Worm (Caenorhabditis elegans) whole organism, L2 larva: ENCODE measurements around the gene R09E10.2.

Experiments
- C34F6.9 ChIP-seq: fragments of 150-350 bp; optimal IDR thresholded peaks from 2 replicates; lab custom pipeline; 2014; ENCODE audit warnings: missing biosample characterization, missing genetic modification characterization
- F13H6.1 ChIP-seq: sonication (generic microtip); optimal IDR thresholded peaks from 2 replicates; lab custom pipeline; 2016; ENCODE audit warnings: missing genetic modification characterization, missing compliant biosample characterization
- Y55F3AM.14 ChIP-seq: fragments of 200-800 bp; sonication (Bioruptor generic); optimal IDR thresholded peaks from 2 replicates; lab custom pipeline; 2018; ENCODE audit warnings: mild to moderate bottlenecking, missing genetic modification characterization, missing compliant biosample characterization
- aly-2 ChIP-seq: fragments of 150-350 bp; optimal IDR thresholded peaks from 2 replicates; lab custom pipeline; 2014; ENCODE audit warnings: missing biosample characterization, missing genetic modification characterization
- ama-1 ChIP-seq: fragments of 150-350 bp; optimal IDR thresholded peaks from 2 replicates; lab custom pipeline; 2018; ENCODE audit warnings: inconsistent platforms
- blmp-1 ChIP-seq: sonication (generic microtip); optimal IDR thresholded peaks from 2 replicates; lab custom pipeline; 2017; ENCODE audit warnings: missing genetic modification characterization, mild to moderate bottlenecking, missing compliant biosample characterization, antibody characterized with exemption, moderate library complexity; ENCODE audit not compliant: insufficient read depth
- ceh-16 ChIP-seq: fragments of 150-350 bp; optimal IDR thresholded peaks from 2 replicates; lab custom pipeline; 2014; ENCODE audit warnings: missing biosample characterization, missing genetic modification characterization
- crh-2 ChIP-seq: sonication (generic microtip); optimal IDR thresholded peaks from 2 replicates; lab custom pipeline; 2017; ENCODE audit warnings: missing biosample characterization, missing genetic modification characterization
- dmd-4 ChIP-seq: sonication (generic microtip); optimal IDR thresholded peaks from 2 replicates; lab custom pipeline; 2017; ENCODE audit warnings: missing biosample characterization, missing genetic modification characterization
- egl-27 ChIP-seq: sonication (generic microtip); optimal IDR thresholded peaks from 3 replicates; lab custom pipeline; 2017; ENCODE audit warnings: missing biosample characterization, missing genetic modification reagents, missing genetic modification characterization
- fos-1 ChIP-seq: fragments of 150-350 bp; optimal IDR thresholded peaks from 2 replicates; lab custom pipeline; 2014; ENCODE audit warnings: missing biosample characterization, missing genetic modification characterization
- gmeb-1 ChIP-seq: fragments of 150-350 bp; optimal IDR thresholded peaks from 2 replicates; lab custom pipeline; 2014; ENCODE audit warnings: missing biosample characterization, missing genetic modification characterization
- lin-11 ChIP-seq: fragments of 150-350 bp; sonication (generic microtip); optimal IDR thresholded peaks from 2 replicates; lab custom pipeline; 2014; ENCODE audit warnings: missing biosample characterization, missing genetic modification characterization, inconsistent platforms, mixed read lengths
- lin-13 ChIP-seq: fragments of 150-350 bp; optimal IDR thresholded peaks from 2 replicates; lab custom pipeline; 2014; ENCODE audit warnings: missing biosample characterization, missing genetic modification reagents, missing genetic modification characterization
- lin-39 ChIP-seq: fragments of 150-350 bp; optimal IDR thresholded peaks from 2 replicates; lab custom pipeline; 2014; ENCODE audit warnings: missing biosample characterization, missing genetic modification reagents, missing genetic modification characterization
- lsy-2 ChIP-seq, 2 experiments: fragments of 150-350 bp in 1 of 2; sonication (generic microtip) in 1 of 2; optimal IDR thresholded peaks; 2 replicates each; lab custom pipeline; 2014 to 2017; ENCODE audit warnings: missing biosample characterization in 2 of 2, missing genetic modification characterization in 2 of 2
- mab-5 ChIP-seq: fragments of 150-350 bp; optimal IDR thresholded peaks from 2 replicates; lab custom pipeline; 2014; ENCODE audit warnings: missing biosample characterization, missing genetic modification characterization
- mbf-1 ChIP-seq: sonication (generic microtip); optimal IDR thresholded peaks from 2 replicates; lab custom pipeline; 2017; ENCODE audit warnings: missing biosample characterization, missing genetic modification characterization
- mdl-1 ChIP-seq, 2 experiments: fragments of 150-350 bp in 1 of 2; sonication (generic microtip) in 1 of 2; optimal IDR thresholded peaks; 2 replicates each; lab custom pipeline; 2017; ENCODE audit warnings: missing biosample characterization in 2 of 2, missing genetic modification characterization in 2 of 2
- nhr-129 ChIP-seq: fragments of 150-350 bp; optimal IDR thresholded peaks from 2 replicates; lab custom pipeline; 2014; ENCODE audit warnings: missing biosample characterization, missing genetic modification characterization
- nhr-21 ChIP-seq: fragments of 150-350 bp; optimal IDR thresholded peaks from 2 replicates; lab custom pipeline; 2014; ENCODE audit warnings: missing biosample characterization, missing genetic modification characterization
- nhr-23 ChIP-seq: fragments of 150-350 bp; optimal IDR thresholded peaks from 2 replicates; lab custom pipeline; 2014; ENCODE audit warnings: missing biosample characterization, missing genetic modification reagents, missing genetic modification characterization
- nhr-237 ChIP-seq: fragments of 150-350 bp; optimal IDR thresholded peaks from 2 replicates; lab custom pipeline; 2014; ENCODE audit warnings: missing biosample characterization, missing genetic modification characterization
- nhr-25 ChIP-seq: fragments of 150-350 bp; sonication (generic microtip); optimal IDR thresholded peaks from 3 replicates; lab custom pipeline; 2014; ENCODE audit warnings: missing biosample characterization, missing genetic modification characterization
- nhr-6 ChIP-seq: fragments of 150-350 bp; optimal IDR thresholded peaks from 2 replicates; lab custom pipeline; 2014; ENCODE audit warnings: missing biosample characterization, missing genetic modification characterization
- peb-1 ChIP-seq: fragments of 150-350 bp; optimal IDR thresholded peaks from 2 replicates; lab custom pipeline; 2014; ENCODE audit warnings: missing biosample characterization, missing genetic modification characterization
- skn-1 ChIP-seq: sonication (generic microtip); optimal IDR thresholded peaks from 2 replicates; lab custom pipeline; 2017; ENCODE audit warnings: missing biosample characterization, missing genetic modification characterization
- sma-3 ChIP-seq: sonication (generic microtip); optimal IDR thresholded peaks from 2 replicates; lab custom pipeline; 2016; ENCODE audit warnings: missing genetic modification reagents, missing genetic modification characterization, missing compliant biosample characterization
- sma-9 ChIP-seq, 2 experiments: fragments of 150-350 bp in 1 of 2; sonication (generic microtip) in 1 of 2; optimal IDR thresholded peaks; 2 replicates each; lab custom pipeline; 2014 to 2016; ENCODE audit warnings: missing genetic modification characterization in 2 of 2, mild to moderate bottlenecking in 1 of 2, missing biosample characterization in 1 of 2, missing compliant biosample characterization in 1 of 2, missing genetic modification reagents in 1 of 2, moderate library complexity in 1 of 2
- snpc-4 ChIP-seq: fragments of 150-350 bp; optimal IDR thresholded peaks from 2 replicates; lab custom pipeline; 2014; ENCODE audit warnings: missing biosample characterization, missing genetic modification characterization
- unc-39 ChIP-seq: fragments of 150-350 bp; optimal IDR thresholded peaks from 2 replicates; lab custom pipeline; 2014; ENCODE audit warnings: missing biosample characterization, missing genetic modification characterization
- unc-55 ChIP-seq: fragments of 150-350 bp; sonication (generic microtip); optimal IDR thresholded peaks from 3 replicates; lab custom pipeline; 2014; ENCODE audit warnings: missing biosample characterization, missing genetic modification reagents, missing genetic modification characterization
- unc-62 ChIP-seq: fragments of 150-350 bp; optimal IDR thresholded peaks from 2 replicates; lab custom pipeline; 2014; ENCODE audit warnings: missing biosample characterization, missing genetic modification reagents, missing genetic modification characterization
- zag-1 ChIP-seq: fragments of 150-350 bp; optimal IDR thresholded peaks from 2 replicates; lab custom pipeline; 2014; ENCODE audit warnings: missing biosample characterization, missing genetic modification characterization
- ztf-1 ChIP-seq: fragments of 200-800 bp; sonication (Bioruptor generic); conservative IDR thresholded peaks from 2 replicates; pipeline ENCODE4 v1.3.6; 2022; ENCODE audit warnings: missing genetic modification characterization, missing compliant biosample characterization
- ztf-11 ChIP-seq: sonication (generic microtip); optimal IDR thresholded peaks from 2 replicates; lab custom pipeline; 2017; ENCODE audit warnings: missing biosample characterization, missing genetic modification characterization
- ztf-4 ChIP-seq: fragments of 150-350 bp; optimal IDR thresholded peaks from 2 replicates; lab custom pipeline; 2014; ENCODE audit warnings: missing biosample characterization, missing genetic modification characterization

The R09E10.2 gene

ce11 chrIV:10345486-10345885 lies 27.4 kb upstream of the R09E10.2 start:
- TF ChIP-seq crh-2 (tag; lab: Kevin White, UChicago) = peak; percentile 11
- no peak for TF ChIP-seq nhr-21
- no peak for TF ChIP-seq unc-55 (GFP tag; lab: Kevin White, UChicago)
- TF ChIP-seq, all 48 proteins: peak for 1

ce11 chrIV:10344621-10345020 lies 26.5 kb upstream of the R09E10.2 start:
- TF ChIP-seq ceh-16 (tag; lab: Kevin White, UChicago) (no peak), crh-2 (tag; lab: Kevin White, UChicago) (peak; percentile 74), ztf-4 (tag; lab: Kevin White, UChicago) (peak; percentile 20), sma-9 (GFP tag; optimal IDR thresholded peaks at IDR 0.05; lab: Kevin White, UChicago) (peak; percentile 60), sma-9 (tag; optimal IDR thresholded peaks at IDR 0.05; lab: Kevin White, UChicago) (no peak), nhr-129 (tag; lab: Kevin White, UChicago) (peak; percentile 68), nhr-6 (no peak), zag-1 (tag; lab: Kevin White, UChicago) (peak; percentile 9), egl-27 (tag; lab: Kevin White, UChicago) (no peak), F13H6.1 (peak; percentile 70), lsy-2 (tag; optimal IDR thresholded peaks at IDR 0.05; lab: Kevin White, UChicago) (peak in 1 of 2 experiments; percentile 38), lin-13 (peak; percentile 38), C34F6.9 (tag; lab: Kevin White, UChicago) (peak; percentile 69)

- TF ChIP-seq sma-9 (GFP tag; optimal IDR thresholded peaks at IDR 0.05; lab: Kevin White, UChicago) (peak; percentile 86), sma-9 (tag; optimal IDR thresholded peaks at IDR 0.05; lab: Kevin White, UChicago) (no peak), aly-2 (tag; lab: Kevin White, UChicago) (no peak), gmeb-1 (tag; lab: Kevin White, UChicago) (peak; percentile 46), F13H6.1 (peak; percentile 74), nhr-23 (tag; lab: Kevin White, UChicago) (no peak), crh-2 (tag; lab: Kevin White, UChicago) (peak; percentile 93), unc-55 (GFP tag; lab: Kevin White, UChicago) (peak; percentile 87), unc-62 (peak; percentile 15), lsy-2 (tag; optimal IDR thresholded peaks at IDR 0.05; lab: Kevin White, UChicago) (peak in 1 of 2 experiments; percentile 52), lin-39 (tag; lab: Kevin White, UChicago) (no peak), skn-1 (tag; lab: Kevin White, UChicago) (peak; percentile 65), blmp-1 (tag; lab: Kevin White, UChicago) (peak; percentile 100), nhr-25 (peak; percentile 44), snpc-4 (peak; percentile 1), ztf-4 (tag; lab: Kevin White, UChicago) (peak; percentile 77), egl-27 (tag; lab: Kevin White, UChicago) (peak; percentile 48), peb-1 (tag; lab: Kevin White, UChicago) (no peak), unc-39 (tag; lab: Kevin White, UChicago) (no peak), nhr-21 (peak; percentile 84), mdl-1 (tag; optimal IDR thresholded peaks at IDR 0.05; lab: Kevin White, UChicago) (peak in 1 of 2 experiments; percentile 15), sma-3 (peak; percentile 79), nhr-129 (tag; lab: Kevin White, UChicago) (peak; percentile 37), mab-5 (tag; lab: Kevin White, UChicago) (peak; percentile 84), fos-1 (tag; lab: Kevin White, UChicago) (peak; percentile 95)
- TF ChIP-seq, all 48 proteins: peak for 19
Measured at ce11 chrIV:10342361-10342706, 24.2 kb upstream of the R09E10.2 start.

- TF ChIP-seq unc-62 = no peak
- no peak for TF ChIP-seq snpc-4
- TF ChIP-seq C34F6.9 (tag; lab: Kevin White, UChicago) = peak; percentile 40
- no peak for TF ChIP-seq aly-2 (tag; lab: Kevin White, UChicago)
- TF ChIP-seq sma-3 = no peak
- no peak for TF ChIP-seq nhr-6
- no peak for TF ChIP-seq lin-39 (tag; lab: Kevin White, UChicago)
- TF ChIP-seq mbf-1 (tag; lab: Kevin White, UChicago) = no peak
- peak in 1 of 2 experiments; percentile 8 for TF ChIP-seq lsy-2 (tag; optimal IDR thresholded peaks at IDR 0.05; lab: Kevin White, UChicago)
- TF ChIP-seq lin-11 (tag; lab: Kevin White, UChicago) = peak; percentile 23
- no peak for TF ChIP-seq nhr-237 (tag; lab: Kevin White, UChicago)
- TF ChIP-seq mdl-1 (tag; optimal IDR thresholded peaks at IDR 0.05; lab: Kevin White, UChicago) = peak in 1 of 2 experiments; percentile 36
- TF ChIP-seq zag-1 (tag; lab: Kevin White, UChicago) = no peak
- TF ChIP-seq nhr-21 = no peak
- no peak for TF ChIP-seq ztf-1
- TF ChIP-seq ztf-11 (tag; lab: Kevin White, UChicago) = no peak
- TF ChIP-seq sma-9 (GFP tag; optimal IDR thresholded peaks at IDR 0.05; lab: Kevin White, UChicago) = peak; percentile 28
- TF ChIP-seq sma-9 (tag; optimal IDR thresholded peaks at IDR 0.05; lab: Kevin White, UChicago) = no peak
- TF ChIP-seq crh-2 (tag; lab: Kevin White, UChicago) = no peak
- TF ChIP-seq gmeb-1 (tag; lab: Kevin White, UChicago) = no peak
- peak; percentile 34 for TF ChIP-seq nhr-129 (tag; lab: Kevin White, UChicago)
- TF ChIP-seq dmd-4 (tag; lab: Kevin White, UChicago) = no peak
- peak; percentile 57 for TF ChIP-seq Y55F3AM.14
- TF ChIP-seq ama-1 (lab: Kevin White, UChicago) = no peak
- TF ChIP-seq peb-1 (tag; lab: Kevin White, UChicago) = no peak
- TF ChIP-seq ceh-16 (tag; lab: Kevin White, UChicago) = no peak
Measured at ce11 chrIV:10341618-10342360, 23.7 kb upstream of the R09E10.2 start.
